Fruit fly (Drosophila melanogaster): ENCODE data around the gene CG17931.

The CG17931 gene

DNA sequence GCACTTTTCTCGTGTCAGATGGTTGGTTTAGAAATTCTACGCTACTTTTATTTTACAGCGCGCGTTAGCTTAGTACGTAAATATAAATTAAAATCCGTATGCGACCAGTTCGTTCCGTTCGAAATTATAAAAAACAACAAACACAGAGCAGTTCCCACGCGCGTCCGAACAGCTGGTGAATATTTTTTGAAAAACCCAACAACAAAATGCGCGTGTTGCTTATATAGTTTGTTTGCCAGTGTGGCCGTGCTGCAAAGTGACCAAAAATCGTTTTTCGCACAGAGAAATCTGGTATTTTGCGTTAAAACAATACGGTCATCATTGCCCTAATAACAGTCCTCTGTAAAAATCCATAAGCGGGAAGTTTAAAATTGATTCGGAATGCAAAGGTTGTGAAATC is 20.9 kb downstream of the CG17931 start (continued):
- peak; percentile 20 for TF ChIP-seq nmo (GFP tag; optimal IDR thresholded peaks at IDR 0.05)
- no peak for TF ChIP-seq mld (GFP tag; IDR thresholded peaks at IDR 0.05; ENCODE audit: partially characterized antibody)
- peak; percentile 25 for TF ChIP-seq grau (tag; optimal IDR thresholded peaks at IDR 0.05)
- TF ChIP-seq sc (optimal IDR thresholded peaks at IDR 0.05), result no peak
- TF ChIP-seq sc (GFP tag; optimal IDR thresholded peaks at IDR 0.05), result no peak
- no peak for TF ChIP-seq Nf-YB (GFP tag; optimal IDR thresholded peaks at IDR 0.05)
- TF ChIP-seq CG9817 (tag; optimal IDR thresholded peaks at IDR 0.05), result no peak
- no peak for TF ChIP-seq CG5245 (GFP tag; optimal IDR thresholded peaks at IDR 0.05)
- TF ChIP-seq Dek (tag; optimal IDR thresholded peaks at IDR 0.05), result no peak
- TF ChIP-seq CG42726 (GFP tag; IDR thresholded peaks at IDR 0.05; ENCODE audit: partially characterized antibody), result peak; percentile 59; the same call in 1 of the 2 replicates
- peak; percentile 50 for TF ChIP-seq nom (GFP tag; optimal IDR thresholded peaks at IDR 0.05)
- TF ChIP-seq H2.0 (GFP tag; IDR thresholded peaks at IDR 0.05), result no peak
- no peak for TF ChIP-seq aop (GFP tag; IDR thresholded peaks at IDR 0.05)
- no peak for TF ChIP-seq luna (GFP tag; optimal IDR thresholded peaks at IDR 0.05)
- TF ChIP-seq salm (tag; optimal IDR thresholded peaks at IDR 0.05), result no peak
- peak; percentile 71 for TF ChIP-seq CG14710 (tag; optimal IDR thresholded peaks at IDR 0.05)
- no peak for TF ChIP-seq CG9609 (GFP tag; optimal IDR thresholded peaks at IDR 0.05)
- TF ChIP-seq CG34376 (GFP tag; optimal IDR thresholded peaks at IDR 0.05), result peak; percentile 45
- TF ChIP-seq inv (GFP tag; IDR thresholded peaks at IDR 0.05; ENCODE audit: partially characterized antibody), result no peak
- no peak for TF ChIP-seq lmd (GFP tag; IDR thresholded peaks at IDR 0.05)
- no peak for TF ChIP-seq dm (GFP tag; optimal IDR thresholded peaks at IDR 0.05)
- TF ChIP-seq TFAM (GFP tag; optimal IDR thresholded peaks at IDR 0.05), result no peak
- no peak; the same call in 1 of the 2 replicates for TF ChIP-seq Adf1 (GFP tag; IDR thresholded peaks at IDR 0.05)
- TF ChIP-seq CG1529 (GFP tag; optimal IDR thresholded peaks at IDR 0.05), result no peak
- TF ChIP-seq unpg (GFP tag; optimal IDR thresholded peaks at IDR 0.05), result no peak
- TF ChIP-seq vfl (GFP tag; optimal IDR thresholded peaks at IDR 0.05), result no peak
- no peak for TF ChIP-seq Xrp1 (GFP tag; IDR thresholded peaks at IDR 0.05)
- no peak for TF ChIP-seq CG1233 (GFP tag; optimal IDR thresholded peaks at IDR 0.05)
- no peak for TF ChIP-seq Doc2 (GFP tag; IDR thresholded peaks at IDR 0.05)
- TF ChIP-seq CG16813 (GFP tag; IDR thresholded peaks at IDR 0.05; ENCODE audit: partially characterized antibody), result no peak
- peak; percentile 73 for TF ChIP-seq CG13287 (GFP tag; IDR thresholded peaks at IDR 0.05; ENCODE audit: partially characterized antibody)
- no peak for TF ChIP-seq Fer3 (tag; optimal IDR thresholded peaks at IDR 0.05)
- TF ChIP-seq zf30C (GFP tag; optimal IDR thresholded peaks at IDR 0.05), result no peak
- TF ChIP-seq Sox102F (GFP tag; optimal IDR thresholded peaks at IDR 0.05), result no peak
- peak; percentile 2 for TF ChIP-seq sqz (GFP tag; optimal IDR thresholded peaks at IDR 0.05)
- TF ChIP-seq CG8089 (GFP tag; optimal IDR thresholded peaks at IDR 0.05), result no peak
- TF ChIP-seq zen2 (GFP tag; IDR thresholded peaks at IDR 0.05; ENCODE audit: partially characterized antibody), result no peak; the same call in 2 of the 3 replicates
- no peak for TF ChIP-seq cas (GFP tag; IDR thresholded peaks at IDR 0.05)
- no peak for TF ChIP-seq CG8359 (GFP tag; optimal IDR thresholded peaks at IDR 0.05; ENCODE audit: borderline replicate concordance)
- no peak for TF ChIP-seq CG18599 (GFP tag; optimal IDR thresholded peaks at IDR 0.05)
- no peak for TF ChIP-seq peb (GFP tag; IDR thresholded peaks at IDR 0.05)
- no peak for TF ChIP-seq slou (GFP tag; optimal IDR thresholded peaks at IDR 0.05)
- no peak for TF ChIP-seq CG6654 (GFP tag; optimal IDR thresholded peaks at IDR 0.05)
- TF ChIP-seq Six4 (GFP tag; optimal IDR thresholded peaks at IDR 0.05), result no peak
- TF ChIP-seq Dip2 (GFP tag; IDR thresholded peaks at IDR 0.05), result no peak
- TF ChIP-seq cg (GFP tag; optimal IDR thresholded peaks at IDR 0.05), result no peak
- peak; percentile 97 for TF ChIP-seq Dp (GFP tag; optimal IDR thresholded peaks at IDR 0.05)
- TF ChIP-seq CG9932 (GFP tag; IDR thresholded peaks at IDR 0.05), result no peak
- TF ChIP-seq stc (GFP tag; IDR thresholded peaks at IDR 0.05), result no peak
- no peak for TF ChIP-seq insv (GFP tag; optimal IDR thresholded peaks at IDR 0.05)
- no peak for TF ChIP-seq gt (GFP tag; IDR thresholded peaks at IDR 0.05)
